Fruit fly (Drosophila melanogaster) whole organism, wandering third instar larva: Measurements from ENCODE around the gene CG18476.

ENCODE experiments used
- Dif ChIP-seq: fragments of 200-275, 200-300 bp; sonication (Bioruptor generic); optimal IDR thresholded peaks from 2 replicates; lab custom pipeline; 2018; ENCODE audit warnings: missing biosample characterization, missing genetic modification characterization; ENCODE audit not compliant: partially characterized antibody
- Myc ChIP-seq: fragments of >200 bp; optimal IDR thresholded peaks from 2 replicates; lab custom pipeline; 2017
- h ChIP-seq: fragments of 200-800 bp; sonication (Bioruptor generic); optimal IDR thresholded peaks from 3 replicates; lab custom pipeline; 2016; ENCODE audit warnings: missing biosample characterization, mild to moderate bottlenecking, missing genetic modification characterization

dm6 chr3R:11688055-11688454, 10.1 kb upstream of the CG18476 start, which contains the start of gene CG6834:
- TF ChIP-seq Dif (GFP tag; lab: Kevin White, UChicago) (no peak), h (GFP tag; lab: Kevin White, UChicago) (no peak), Myc (lab: Kevin White, UChicago) (no peak)
